Fruit fly (Drosophila melanogaster) whole organism: ENCODE measurements around the gene CG33771.

ENCODE experiments used
- CG8478 ChIP-seq: fragments of >200 bp; optimal IDR thresholded peaks from 2 replicates; lab custom pipeline; 2018; ENCODE audit warnings: inconsistent platforms
- Dll ChIP-seq: fragments of >200 bp; optimal IDR thresholded peaks from 2 replicates; lab custom pipeline; 2017
- psq ChIP-seq: fragments of >200 bp; optimal IDR thresholded peaks from 2 replicates; lab custom pipeline; 2017
- usp ChIP-seq: fragments of >200 bp; optimal IDR thresholded peaks from 2 replicates; lab custom pipeline; 2017; ENCODE audit warnings: missing biosample characterization, missing genetic modification characterization, mixed read lengths

DNA sequence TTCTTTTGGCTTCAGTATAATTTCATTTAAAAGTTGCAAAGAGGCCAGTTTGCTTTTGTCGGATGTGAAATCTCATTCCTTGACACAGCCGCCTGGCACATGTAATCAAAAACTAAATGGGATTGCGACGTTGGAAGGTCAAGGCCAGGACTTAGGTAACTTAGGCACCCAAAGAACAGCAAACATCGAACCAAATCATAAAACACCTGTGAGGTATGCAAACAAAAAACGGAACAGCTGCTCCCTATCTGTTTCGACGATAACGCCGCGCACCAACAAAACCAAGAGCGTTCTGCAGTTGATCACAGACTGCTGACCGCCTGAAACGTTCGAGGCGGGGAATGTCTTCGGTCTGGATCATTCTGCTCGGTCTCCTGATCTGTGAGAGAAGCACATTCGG lies 49.9 kb downstream of the CG33771 start, which contains the start of gene CG45116:
- TF ChIP-seq CG8478 (lab: Kevin White, UChicago) (no peak), Dll (lab: Kevin White, UChicago) (no peak), usp (GFP tag; lab: Kevin White, UChicago) (no peak), psq (lab: Kevin White, UChicago) (no peak)
